Worm (Caenorhabditis elegans) whole organism, L1 larva: ENCODE data around the gene F57A8.6.

Experiments used
- Y116A8C.19 ChIP-seq: sonication (generic microtip); optimal IDR thresholded peaks from 2 replicates; lab custom pipeline; 2016; ENCODE audit warnings: missing compliant biosample characterization, missing genetic modification characterization, borderline replicate concordance
- aly-2 ChIP-seq: fragments of 150-350 bp; optimal IDR thresholded peaks from 2 replicates; lab custom pipeline; 2014; ENCODE audit warnings: missing biosample characterization, missing genetic modification characterization
- ama-1 ChIP-seq: fragments of 150-350 bp; optimal IDR thresholded peaks from 2 replicates; lab custom pipeline; 2014
- efl-1 ChIP-seq, 4 experiments: fragments of 150-350 bp; optimal IDR thresholded peaks in 3 of 4; peaks in 1 of 4; 1 replicate in 1 of 4; 2 replicates in 3 of 4; lab custom pipeline; 2014; ENCODE audit warnings: missing biosample characterization in 2 of 4, missing genetic modification characterization in 2 of 4, missing genetic modification reagents in 2 of 4
- ets-5 ChIP-seq: fragments of 200-800 bp; sonication (Bioruptor generic); IDR thresholded peaks from 2 replicates; pipeline ENCODE4 v1.3.6; 2022; ENCODE audit warnings: missing genetic modification characterization, missing compliant biosample characterization
- snpc-4 ChIP-seq: fragments of 150-350 bp; optimal IDR thresholded peaks from 2 replicates; lab custom pipeline; 2014; ENCODE audit warnings: missing biosample characterization, missing genetic modification characterization

ce11 chrV:10114329-10114728 lies 40.6 kb upstream of the F57A8.6 start, which contains the start of gene cht-5:
- TF ChIP-seq ets-5 (GFP tag; lab: Robert Waterston, UW) (no peak), snpc-4 (tag; lab: Kevin White, UChicago) (no peak), Y116A8C.19 (tag; lab: Kevin White, UChicago) (no peak), ama-1 (lab: Kevin White, UChicago) (no peak), aly-2 (tag; lab: Kevin White, UChicago) (no peak), efl-1 (optimal IDR thresholded peaks at IDR 0.05; lab: Kevin White, UChicago) (no peak), efl-1 (GFP tag; optimal IDR thresholded peaks at IDR 0.05 in 1 of 2; lab: Kevin White, UChicago) (no peak)
